Worm (Caenorhabditis elegans) whole organism, young adult: Measurements from ENCODE around the gene C52B9.10.

Experiments
- madf-3 ChIP-seq: fragments of 200-800 bp; sonication (Bioruptor generic); IDR thresholded peaks from 2 replicates; pipeline ENCODE4 v1.3.6; 2022; ENCODE audit warnings: missing genetic modification reagents, missing genetic modification characterization, missing compliant biosample characterization
- sea-2 ChIP-seq: fragments of 200-800 bp; sonication (Bioruptor generic); IDR thresholded peaks from 2 replicates; pipeline ENCODE4 v1.3.6; 2022; ENCODE audit warnings: missing genetic modification characterization, missing compliant biosample characterization
- snpc-4 ChIP-seq, 5 experiments: fragments of 150-350 bp in 1 of 5; sonication (generic microtip) in 4 of 5; optimal IDR thresholded peaks; 2 replicates each; lab custom pipeline; 2014 to 2018; ENCODE audit warnings: missing genetic modification characterization in 5 of 5, missing biosample characterization in 3 of 5, antibody characterized with exemption in 2 of 5, mild to moderate bottlenecking in 2 of 5, missing compliant biosample characterization in 2 of 5, missing genotype in 2 of 5, moderate library complexity in 2 of 5, missing genetic modification reagents in 1 of 5

- no peak for TF ChIP-seq sea-2 (GFP tag; lab: Robert Waterston, UW)
- TF ChIP-seq snpc-4 (GFP tag; optimal IDR thresholded peaks at IDR 0.05; lab: Kevin White, UChicago), result no peak
- no peak for TF ChIP-seq snpc-4 (tag; optimal IDR thresholded peaks at IDR 0.05; lab: Kevin White, UChicago)
- no peak for TF ChIP-seq madf-3
Measured at ce11 chrX:4246867-4247591, 26.7 kb upstream of the C52B9.10 start, which contains the start of gene F48D6.4.
